Fruit fly (Drosophila melanogaster): ENCODE measurements around the gene CG15219.

Gene CG15219

DNA sequence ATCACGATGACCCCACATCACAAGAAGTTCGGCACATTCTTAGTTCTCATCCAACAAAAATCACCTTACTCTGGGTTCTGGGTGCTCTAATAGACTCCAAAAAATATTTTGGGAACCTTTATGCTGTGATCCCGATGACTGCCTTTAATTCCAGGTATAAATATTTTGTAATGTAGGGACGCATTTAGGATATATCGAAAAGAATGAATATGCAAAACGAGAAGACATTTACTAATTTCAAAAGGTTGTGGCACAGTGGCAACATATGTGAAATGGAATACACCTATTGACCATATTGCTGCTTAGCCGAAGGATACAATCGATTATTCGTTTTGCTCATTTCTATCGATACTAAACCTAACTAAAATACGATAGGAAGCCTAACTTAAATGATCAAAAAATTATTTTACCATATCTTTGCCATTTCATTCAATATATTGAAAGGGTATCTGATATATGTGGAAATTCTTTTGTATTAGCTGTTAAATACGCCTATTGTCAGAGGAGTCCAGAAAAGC is 15.6 kb upstream of the CG15219 start, which contains the start of gene CG3651:
TSS of gene CG3651 (plus strand) at position 468 of the 518 bp plus-strand sequence.
- TF ChIP-seq CTCF (optimal IDR thresholded peaks at IDR 0.05) = no peak
- TF ChIP-seq CG8478 (optimal IDR thresholded peaks at IDR 0.05) = no peak

DNA sequence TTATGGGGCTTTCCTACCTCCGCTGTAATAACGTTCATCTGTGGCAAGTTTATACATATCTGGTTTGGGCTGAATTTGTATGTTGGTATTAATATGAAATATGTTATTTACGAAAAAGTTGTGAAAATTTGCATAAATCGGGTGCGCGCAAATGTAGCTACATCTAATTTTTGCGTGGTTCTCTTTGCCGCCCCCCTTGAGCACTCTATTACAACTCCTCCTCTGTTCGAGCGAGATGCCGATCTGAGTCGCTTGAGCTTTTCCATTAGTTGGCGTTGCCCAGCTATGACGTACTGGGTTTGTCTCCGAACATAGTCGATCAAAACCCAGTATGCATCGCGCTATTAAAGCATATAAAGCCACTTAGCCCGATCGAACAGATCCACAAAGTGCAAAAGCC is 3.4 kb upstream of the CG15219 start, which contains the start of gene CG6675:
TSS of gene CG6675 (plus strand) at position 301 of the 400 bp plus-strand sequence.
- TF ChIP-seq CG8478 (optimal IDR thresholded peaks at IDR 0.05) (no peak), CTCF (optimal IDR thresholded peaks at IDR 0.05) (no peak)

- TF ChIP-seq CG8478 (optimal IDR thresholded peaks at IDR 0.05) = no peak
- no peak for TF ChIP-seq CTCF (optimal IDR thresholded peaks at IDR 0.05)
Observed at dm6 chr2L:22107204-22107603, 1.9 kb upstream of the CG15219 start, which contains the start of gene CG10834. TSS of gene CG10834 (minus strand) at chr2L:22107304.

DNA sequence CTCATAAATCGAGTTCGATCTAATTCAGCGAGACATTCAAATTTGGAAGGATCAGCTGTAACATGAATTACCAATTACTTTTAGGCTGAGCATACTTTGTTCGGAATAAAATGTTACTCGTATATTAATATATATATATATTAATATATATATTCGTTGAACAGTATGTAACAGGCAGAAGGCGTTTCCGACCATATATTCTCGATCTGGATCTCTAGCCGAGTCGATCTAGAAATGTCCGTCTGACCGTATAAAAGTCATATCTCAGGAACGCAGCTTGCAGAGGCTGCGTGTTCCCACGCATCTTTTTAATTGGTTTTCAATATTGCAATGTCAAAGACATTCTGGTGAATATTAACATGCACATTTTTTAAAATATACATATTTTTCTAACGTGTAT is 1.0 kb downstream of the CG15219 start, which contains the start of gene tplus3b:
TSS of gene tplus3b (minus strand) at position 101 of the 400 bp plus-strand sequence.
- TF ChIP-seq CTCF (optimal IDR thresholded peaks at IDR 0.05) = no peak
- no peak for TF ChIP-seq CG8478 (optimal IDR thresholded peaks at IDR 0.05)

DNA sequence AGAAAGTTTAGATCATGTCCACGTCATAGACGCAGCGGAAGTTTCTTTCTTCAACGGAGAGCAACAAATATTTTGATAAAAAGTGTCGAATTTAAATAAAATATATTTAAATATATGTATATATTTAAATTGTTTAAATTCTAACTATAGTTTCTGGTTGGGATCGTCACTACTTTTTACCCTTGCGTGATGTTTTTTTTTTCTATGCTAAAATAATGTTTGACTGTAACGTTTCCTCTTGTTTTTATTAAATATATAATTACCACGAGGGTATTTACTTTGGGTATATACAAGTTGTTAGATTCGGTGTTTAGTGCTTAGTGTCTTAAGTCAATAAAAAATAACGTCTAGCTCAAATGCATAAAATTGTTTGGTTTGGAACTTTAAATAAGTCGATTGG is 26.0 kb downstream of the CG15219 start, which contains the start of gene ttm3:
TSS of gene ttm3 (plus strand) at position 301 of the 400 bp plus-strand sequence.
- TF ChIP-seq CG8478 (optimal IDR thresholded peaks at IDR 0.05) = no peak
- no peak for TF ChIP-seq CTCF (optimal IDR thresholded peaks at IDR 0.05)

- TF ChIP-seq CG8478 (optimal IDR thresholded peaks at IDR 0.05) = no peak
- TF ChIP-seq CTCF (optimal IDR thresholded peaks at IDR 0.05) = no peak
Observed at dm6 chr2L:22070844-22071243, 34.5 kb downstream of the CG15219 start, which contains the start of gene tplus3a. TSS of gene tplus3a (plus strand) at chr2L:22071144.

dm6 chr2L:22065243-22065642 is 40.1 kb downstream of the CG15219 start, which contains the start of gene CG42597:
TSS of gene CG42597 (minus strand) at chr2L:22065343.
- TF ChIP-seq CTCF (optimal IDR thresholded peaks at IDR 0.05) (no peak), CG8478 (optimal IDR thresholded peaks at IDR 0.05) (no peak)

- TF ChIP-seq CG8478 (optimal IDR thresholded peaks at IDR 0.05) (no peak), CTCF (optimal IDR thresholded peaks at IDR 0.05) (no peak)
Observed at dm6 chr2L:22059852-22060251, 45.5 kb downstream of the CG15219 start.

Data from S2 (cell line).